Worm (Caenorhabditis elegans) whole organism, L2 larva: ENCODE measurements around the gene F23F1.10.

ENCODE experiments used
- nhr-6 ChIP-seq: fragments of 150-350 bp; optimal IDR thresholded peaks from 2 replicates; lab custom pipeline; 2014; ENCODE audit warnings: missing biosample characterization, missing genetic modification characterization
- unc-39 ChIP-seq: fragments of 150-350 bp; optimal IDR thresholded peaks from 2 replicates; lab custom pipeline; 2014; ENCODE audit warnings: missing biosample characterization, missing genetic modification characterization

- TF ChIP-seq unc-39 (tag; lab: Kevin White, UChicago) (no peak), nhr-6 (tag; lab: Kevin White, UChicago) (no peak)
Measured at ce11 chrII:76662-77061, 34.9 kb upstream of the F23F1.10 start.
